Fruit fly (Drosophila melanogaster): ENCODE data around the gene Unc-76.

The Unc-76 gene

DNA sequence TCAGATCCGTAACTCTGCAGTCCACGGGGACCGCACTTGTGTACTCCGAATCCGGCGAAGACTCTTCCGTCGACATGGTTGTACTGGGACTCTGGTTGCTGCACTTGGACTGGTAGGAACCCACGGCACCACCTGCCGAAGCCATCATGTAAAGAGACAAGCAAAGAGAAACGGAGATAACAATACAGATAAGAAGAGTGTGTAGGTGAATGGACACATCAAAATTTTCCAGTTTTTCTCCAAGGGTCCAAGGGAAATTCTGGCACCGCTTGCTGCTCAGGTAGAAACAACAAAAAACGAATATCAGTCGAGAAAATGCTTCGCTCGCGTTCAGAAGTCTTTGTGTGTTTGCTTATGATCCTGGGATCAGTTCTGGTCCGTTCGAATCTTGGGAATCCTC is 12.1 kb upstream of the Unc-76 start, which contains the start of gene CG4194:
CG4194 (plus strand) TSS at position 301 of the 400 bp plus-strand sequence.
- TF ChIP-seq HLH106 (tag; optimal IDR thresholded peaks at IDR 0.05), result no peak
- no peak for TF ChIP-seq rgr (GFP tag; optimal IDR thresholded peaks at IDR 0.05)

DNA sequence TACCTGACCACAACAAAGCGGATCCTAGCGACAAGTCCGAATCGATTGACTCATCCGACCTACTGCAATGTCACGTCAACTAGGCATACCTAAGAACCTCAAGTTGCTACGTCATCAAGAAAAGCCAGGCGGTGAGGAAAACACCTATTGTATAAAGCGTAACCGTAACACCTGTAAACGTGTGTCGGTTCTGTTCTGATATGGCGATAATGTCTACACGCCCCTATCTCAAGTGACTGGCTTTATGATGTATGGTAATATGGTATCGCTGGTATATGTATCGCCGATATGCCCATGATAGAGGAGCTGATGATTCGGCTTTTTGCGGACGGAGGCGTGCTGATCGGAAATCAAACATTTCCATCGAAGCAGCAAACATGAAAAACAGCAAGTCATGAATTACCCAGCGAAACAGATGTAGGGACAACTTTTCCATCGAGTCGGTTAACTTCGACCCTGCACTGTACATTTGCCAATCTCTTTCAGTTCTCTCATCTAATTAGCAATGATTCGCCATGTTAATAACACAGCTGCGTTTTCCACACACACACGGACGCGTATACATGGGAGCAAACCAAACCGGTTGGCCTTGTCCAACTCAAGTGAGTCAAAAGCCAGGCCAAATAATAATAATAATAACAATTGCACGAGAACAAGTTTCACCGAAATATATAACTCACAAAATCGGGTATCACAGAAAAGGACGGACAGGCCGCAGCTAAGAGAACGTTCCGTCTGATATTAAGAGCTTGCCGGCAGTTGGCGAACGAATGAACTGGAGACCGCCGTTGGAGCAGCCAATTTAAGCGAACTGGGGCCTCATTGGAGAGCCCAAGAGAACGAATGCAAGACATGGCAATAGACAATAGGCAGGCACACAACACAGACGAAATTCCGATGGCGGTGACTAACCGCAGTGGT is 10.4 kb upstream of the Unc-76 start:
- TF ChIP-seq Rel (GFP tag; optimal IDR thresholded peaks at IDR 0.05) (peak; percentile 17), Rel (tag; optimal IDR thresholded peaks at IDR 0.05) (no peak), br (GFP tag; optimal IDR thresholded peaks at IDR 0.05) (no peak)

DNA sequence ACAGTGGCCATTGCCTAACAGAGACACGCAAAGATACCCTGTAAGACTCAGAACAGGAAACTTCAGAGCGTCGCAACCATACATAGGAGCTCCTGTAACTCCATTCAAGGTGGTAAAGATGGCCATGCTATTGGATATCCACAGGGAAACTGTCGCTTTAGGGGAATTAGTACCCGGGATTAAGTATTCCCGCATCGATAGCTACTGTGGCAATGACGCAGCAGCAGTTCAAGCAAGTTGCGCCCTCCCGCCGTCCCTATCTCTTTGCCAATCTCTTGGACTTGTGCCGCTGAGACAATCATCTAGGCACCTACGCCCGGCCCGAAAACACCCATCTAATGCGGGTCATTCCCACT is 9.7 kb upstream of the Unc-76 start:
- TF ChIP-seq sage (GFP tag; optimal IDR thresholded peaks at IDR 0.05), result no peak
- TF ChIP-seq h (GFP tag; optimal IDR thresholded peaks at IDR 0.05), result peak; percentile 78
- no peak for TF ChIP-seq Rel (GFP tag; optimal IDR thresholded peaks at IDR 0.05)
- TF ChIP-seq Rel (tag; optimal IDR thresholded peaks at IDR 0.05), result peak; percentile 59
- no peak for TF ChIP-seq Dif (GFP tag; optimal IDR thresholded peaks at IDR 0.05; ENCODE audit: partially characterized antibody)
- peak; percentile 36 for TF ChIP-seq woc (GFP tag; optimal IDR thresholded peaks at IDR 0.05)
- TF ChIP-seq ey (GFP tag; optimal IDR thresholded peaks at IDR 0.05), result peak; percentile 61
- no peak for TF ChIP-seq sv (GFP tag; optimal IDR thresholded peaks at IDR 0.05)
- no peak for TF ChIP-seq lola (GFP tag; optimal IDR thresholded peaks at IDR 0.05)
- TF ChIP-seq brk (GFP tag; optimal IDR thresholded peaks at IDR 0.05), result no peak
- no peak for TF ChIP-seq usp (GFP tag; optimal IDR thresholded peaks at IDR 0.05)
- no peak for TF ChIP-seq CG32264 (GFP tag; optimal IDR thresholded peaks at IDR 0.05)
- TF ChIP-seq pan (optimal IDR thresholded peaks at IDR 0.05), result no peak
- TF ChIP-seq Dfd (GFP tag; optimal IDR thresholded peaks at IDR 0.05), result no peak
- TF ChIP-seq psq (GFP tag; optimal IDR thresholded peaks at IDR 0.05), result peak; percentile 54
- TF ChIP-seq dsf (GFP tag; optimal IDR thresholded peaks at IDR 0.05; ENCODE audit: borderline replicate concordance), result no peak
- peak; percentile 21 for TF ChIP-seq Sp1 (GFP tag; optimal IDR thresholded peaks at IDR 0.05)
- TF ChIP-seq N (GFP tag; optimal IDR thresholded peaks at IDR 0.05), result no peak
- no peak for TF ChIP-seq Vsx2 (GFP tag; optimal IDR thresholded peaks at IDR 0.05; ENCODE audit: partially characterized antibody)
- peak in 1 of 2 experiments; percentile 74 for TF ChIP-seq foxo (GFP tag; optimal IDR thresholded peaks at IDR 0.05)
- no peak for TF ChIP-seq jim (GFP tag; optimal IDR thresholded peaks at IDR 0.05)
- no peak for TF ChIP-seq Hnf4 (GFP tag; optimal IDR thresholded peaks at IDR 0.05)
- no peak for TF ChIP-seq Myc (optimal IDR thresholded peaks at IDR 0.05)
- TF ChIP-seq CG9705 (GFP tag; optimal IDR thresholded peaks at IDR 0.05), result no peak
- TF ChIP-seq Mio (GFP tag; optimal IDR thresholded peaks at IDR 0.05), result no peak
- peak; percentile 50 for TF ChIP-seq dmrt93B (GFP tag; optimal IDR thresholded peaks at IDR 0.05)
- TF ChIP-seq Jra (GFP tag; optimal IDR thresholded peaks at IDR 0.05), result peak; percentile 43
- no peak for TF ChIP-seq Hr83 (GFP tag; optimal IDR thresholded peaks at IDR 0.05; ENCODE audit: poor library complexity, severe bottlenecking)
- TF ChIP-seq Hr78 (GFP tag; optimal IDR thresholded peaks at IDR 0.05), result no peak
- TF ChIP-seq Abd-B (GFP tag; optimal IDR thresholded peaks at IDR 0.05), result no peak
- TF ChIP-seq OdsH (GFP tag; optimal IDR thresholded peaks at IDR 0.05), result peak; percentile 54
- peak; percentile 73 for TF ChIP-seq HLH106 (tag; optimal IDR thresholded peaks at IDR 0.05)
- TF ChIP-seq br (GFP tag; optimal IDR thresholded peaks at IDR 0.05), result peak; percentile 60
- TF ChIP-seq dl (GFP tag; optimal IDR thresholded peaks at IDR 0.05; ENCODE audit: insufficient read depth in 1 of 2, partially characterized antibody in 2 of 2), result no peak
- no peak for TF ChIP-seq tai (GFP tag; optimal IDR thresholded peaks at IDR 0.05)
- TF ChIP-seq GATAd (GFP tag; optimal IDR thresholded peaks at IDR 0.05), result no peak
- no peak for TF ChIP-seq CrebA (GFP tag; optimal IDR thresholded peaks at IDR 0.05; ENCODE audit: borderline replicate concordance)
- TF ChIP-seq rgr (GFP tag; optimal IDR thresholded peaks at IDR 0.05), result peak; percentile 39
- TF ChIP-seq fru (GFP tag; optimal IDR thresholded peaks at IDR 0.05), result peak; percentile 78
